Fruit fly (Drosophila melanogaster) whole organism, wandering third instar larva: Measurements from ENCODE around the gene Ppat-Dpck.
A peak's percentile ranks its signal among the peaks of the same experiment; 100 is the strongest.

Experiments
- Abd-B ChIP-seq: fragments of >200 bp; optimal IDR thresholded peaks from 2 replicates; lab custom pipeline; 2017; ENCODE audit warnings: missing biosample characterization, missing genetic modification characterization
- CG32264 ChIP-seq: fragments of 200-800 bp; sonication (Bioruptor generic); optimal IDR thresholded peaks from 2 replicates; lab custom pipeline; 2016; ENCODE audit warnings: missing biosample characterization, missing genetic modification characterization
- CG9705 ChIP-seq: fragments of 200-800 bp; sonication (Bioruptor generic); optimal IDR thresholded peaks from 2 replicates; lab custom pipeline; 2018; ENCODE audit warnings: missing biosample characterization, mild to moderate bottlenecking, missing genetic modification characterization
- CrebA ChIP-seq: fragments of 200-800 bp; sonication (Bioruptor generic); optimal IDR thresholded peaks from 2 replicates; lab custom pipeline; 2016; ENCODE audit warnings: missing biosample characterization, mild to moderate bottlenecking, missing genetic modification characterization, borderline replicate concordance
- Dfd ChIP-seq: fragments of >200 bp; optimal IDR thresholded peaks from 2 replicates; lab custom pipeline; 2017; ENCODE audit warnings: missing biosample characterization, missing genetic modification characterization
- Dif ChIP-seq: fragments of 200-275, 200-300 bp; sonication (Bioruptor generic); optimal IDR thresholded peaks from 2 replicates; lab custom pipeline; 2018; ENCODE audit warnings: missing biosample characterization, missing genetic modification characterization; ENCODE audit not compliant: partially characterized antibody
- GATAd ChIP-seq: sonication (Bioruptor generic); optimal IDR thresholded peaks from 2 replicates; lab custom pipeline; 2016; ENCODE audit warnings: missing biosample characterization, missing genetic modification characterization
- HLH106 ChIP-seq: fragments of 200-800 bp; optimal IDR thresholded peaks from 3 replicates; lab custom pipeline; 2019; ENCODE audit warnings: missing biosample characterization, mild to moderate bottlenecking, missing genetic modification characterization, moderate library complexity
- Hnf4 ChIP-seq: fragments of 200-800 bp; sonication (Bioruptor generic); optimal IDR thresholded peaks from 2 replicates; lab custom pipeline; 2016; ENCODE audit warnings: missing biosample characterization, mild to moderate bottlenecking, missing genetic modification characterization
- Hr78 ChIP-seq: fragments of >200 bp; optimal IDR thresholded peaks from 2 replicates; lab custom pipeline; 2017; ENCODE audit warnings: missing biosample characterization, missing genetic modification characterization
- Hr83 ChIP-seq: fragments of 200-300 bp; sonication (Bioruptor generic); optimal IDR thresholded peaks from 2 replicates; lab custom pipeline; 2016; ENCODE audit warnings: missing biosample characterization, mild to moderate bottlenecking, missing genetic modification characterization, moderate library complexity; ENCODE audit not compliant: poor library complexity, severe bottlenecking
- Jra ChIP-seq: sonication (Bioruptor generic); optimal IDR thresholded peaks from 2 replicates; lab custom pipeline; 2016; ENCODE audit warnings: missing biosample characterization, missing genetic modification characterization
- Mio ChIP-seq: sonication (Bioruptor generic); optimal IDR thresholded peaks from 2 replicates; lab custom pipeline; 2016; ENCODE audit warnings: missing biosample characterization, missing genetic modification characterization
- Myc ChIP-seq: fragments of >200 bp; optimal IDR thresholded peaks from 2 replicates; lab custom pipeline; 2017
- N ChIP-seq: fragments of >200 bp; optimal IDR thresholded peaks from 2 replicates; lab custom pipeline; 2018; ENCODE audit warnings: missing biosample characterization, missing external identifiers, missing genetic modification characterization
- OdsH ChIP-seq: fragments of 200-800 bp; sonication (Bioruptor generic); optimal IDR thresholded peaks from 2 replicates; lab custom pipeline; 2016; ENCODE audit warnings: missing biosample characterization, mild to moderate bottlenecking, missing genetic modification characterization
- Rel ChIP-seq, 2 experiments: fragments of 200-800 bp; sonication (Bioruptor generic) in 1 of 2; optimal IDR thresholded peaks; 2 replicates in 1 of 2; 3 replicates in 1 of 2; lab custom pipeline; 2016 to 2019; ENCODE audit warnings: mild to moderate bottlenecking in 2 of 2, missing biosample characterization in 2 of 2, missing genetic modification characterization in 2 of 2, moderate library complexity in 1 of 2
- Sp1 ChIP-seq: fragments of 200-800 bp; sonication (Bioruptor generic); optimal IDR thresholded peaks from 3 replicates; lab custom pipeline; 2019; ENCODE audit warnings: missing biosample characterization, mild to moderate bottlenecking, missing genetic modification characterization, moderate library complexity
- Vsx2 ChIP-seq: fragments of 200-300, 225-300 bp; sonication (Bioruptor generic); optimal IDR thresholded peaks from 2 replicates; lab custom pipeline; 2018; ENCODE audit warnings: missing biosample characterization, missing genetic modification characterization; ENCODE audit not compliant: partially characterized antibody
- br ChIP-seq: fragments of 200-800 bp; sonication (Bioruptor generic); optimal IDR thresholded peaks from 2 replicates; lab custom pipeline; 2016; ENCODE audit warnings: missing biosample characterization, missing genetic modification characterization
- brk ChIP-seq: fragments of 200-800 bp; sonication (Bioruptor generic); optimal IDR thresholded peaks from 2 replicates; lab custom pipeline; 2016; ENCODE audit warnings: missing biosample characterization, mild to moderate bottlenecking, missing genetic modification characterization
- dl ChIP-seq, 2 experiments: fragments of 175-275, 200-275 bp in 1 of 2; fragments of 200-275 bp in 1 of 2; sonication (Bioruptor generic); optimal IDR thresholded peaks; lab custom pipeline; 2018; ENCODE audit warnings: mild to moderate bottlenecking in 2 of 2, missing biosample characterization in 2 of 2, missing genetic modification characterization in 2 of 2, moderate library complexity in 2 of 2; ENCODE audit not compliant: partially characterized antibody in 2 of 2, insufficient read depth in 1 of 2
- dmrt93B ChIP-seq: fragments of 200-800 bp; sonication (Bioruptor generic); optimal IDR thresholded peaks from 2 replicates; lab custom pipeline; 2018; ENCODE audit warnings: missing biosample characterization, mild to moderate bottlenecking, missing genetic modification characterization
- dsf ChIP-seq: sonication (Bioruptor generic); optimal IDR thresholded peaks from 2 replicates; lab custom pipeline; 2016; ENCODE audit warnings: missing biosample characterization, missing genetic modification characterization, borderline replicate concordance
- ey ChIP-seq: fragments of 200-800 bp; sonication (Bioruptor generic); optimal IDR thresholded peaks from 2 replicates; lab custom pipeline; 2016; ENCODE audit warnings: missing biosample characterization, missing genetic modification characterization
- foxo ChIP-seq, 2 experiments: fragments of 200-800 bp; sonication (Bioruptor generic); optimal IDR thresholded peaks; 2 replicates in 1 of 2; 3 replicates in 1 of 2; lab custom pipeline; 2016 to 2017; ENCODE audit warnings: missing biosample characterization in 2 of 2, missing genetic modification characterization in 2 of 2
- fru ChIP-seq: fragments of 200-800 bp; sonication (Bioruptor generic); optimal IDR thresholded peaks from 3 replicates; lab custom pipeline; 2016; ENCODE audit warnings: missing biosample characterization, mild to moderate bottlenecking, missing genetic modification characterization
- h ChIP-seq: fragments of 200-800 bp; sonication (Bioruptor generic); optimal IDR thresholded peaks from 3 replicates; lab custom pipeline; 2016; ENCODE audit warnings: missing biosample characterization, mild to moderate bottlenecking, missing genetic modification characterization
- jim ChIP-seq: fragments of 175-275, 200-325 bp; sonication (Bioruptor generic); optimal IDR thresholded peaks from 2 replicates; lab custom pipeline; 2016; ENCODE audit warnings: missing biosample characterization, mild to moderate bottlenecking, missing genetic modification characterization
- lola ChIP-seq: fragments of >200 bp; optimal IDR thresholded peaks from 2 replicates; lab custom pipeline; 2017; ENCODE audit warnings: missing biosample characterization, missing genetic modification characterization
- pan ChIP-seq: fragments of >200 bp; optimal IDR thresholded peaks from 2 replicates; lab custom pipeline; 2017
- psq ChIP-seq: fragments of 200-800 bp; sonication (Bioruptor generic); optimal IDR thresholded peaks from 3 replicates; lab custom pipeline; 2017; ENCODE audit warnings: missing biosample characterization, mild to moderate bottlenecking, missing genetic modification characterization, moderate library complexity
- rgr ChIP-seq: fragments of 200-800 bp; sonication (Bioruptor generic); optimal IDR thresholded peaks from 3 replicates; lab custom pipeline; 2016; ENCODE audit warnings: missing biosample characterization, mild to moderate bottlenecking, missing genetic modification characterization
- sage ChIP-seq: fragments of 200-800 bp; sonication (Bioruptor generic); optimal IDR thresholded peaks from 2 replicates; lab custom pipeline; 2016; ENCODE audit warnings: missing biosample characterization, mild to moderate bottlenecking, missing genetic modification characterization
- sv ChIP-seq: fragments of 200-800 bp; sonication (Bioruptor generic); optimal IDR thresholded peaks from 3 replicates; lab custom pipeline; 2016; ENCODE audit warnings: missing biosample characterization, missing genetic modification characterization
- tai ChIP-seq: sonication (Bioruptor generic); optimal IDR thresholded peaks from 2 replicates; lab custom pipeline; 2016; ENCODE audit warnings: missing biosample characterization, missing genetic modification characterization
- usp ChIP-seq: fragments of >200 bp; optimal IDR thresholded peaks from 2 replicates; lab custom pipeline; 2017; ENCODE audit warnings: missing biosample characterization, missing genetic modification characterization
- woc ChIP-seq: sonication (Bioruptor generic); optimal IDR thresholded peaks from 2 replicates; lab custom pipeline; 2016; ENCODE audit warnings: missing biosample characterization, mild to moderate bottlenecking, missing genetic modification characterization

The Ppat-Dpck gene

DNA sequence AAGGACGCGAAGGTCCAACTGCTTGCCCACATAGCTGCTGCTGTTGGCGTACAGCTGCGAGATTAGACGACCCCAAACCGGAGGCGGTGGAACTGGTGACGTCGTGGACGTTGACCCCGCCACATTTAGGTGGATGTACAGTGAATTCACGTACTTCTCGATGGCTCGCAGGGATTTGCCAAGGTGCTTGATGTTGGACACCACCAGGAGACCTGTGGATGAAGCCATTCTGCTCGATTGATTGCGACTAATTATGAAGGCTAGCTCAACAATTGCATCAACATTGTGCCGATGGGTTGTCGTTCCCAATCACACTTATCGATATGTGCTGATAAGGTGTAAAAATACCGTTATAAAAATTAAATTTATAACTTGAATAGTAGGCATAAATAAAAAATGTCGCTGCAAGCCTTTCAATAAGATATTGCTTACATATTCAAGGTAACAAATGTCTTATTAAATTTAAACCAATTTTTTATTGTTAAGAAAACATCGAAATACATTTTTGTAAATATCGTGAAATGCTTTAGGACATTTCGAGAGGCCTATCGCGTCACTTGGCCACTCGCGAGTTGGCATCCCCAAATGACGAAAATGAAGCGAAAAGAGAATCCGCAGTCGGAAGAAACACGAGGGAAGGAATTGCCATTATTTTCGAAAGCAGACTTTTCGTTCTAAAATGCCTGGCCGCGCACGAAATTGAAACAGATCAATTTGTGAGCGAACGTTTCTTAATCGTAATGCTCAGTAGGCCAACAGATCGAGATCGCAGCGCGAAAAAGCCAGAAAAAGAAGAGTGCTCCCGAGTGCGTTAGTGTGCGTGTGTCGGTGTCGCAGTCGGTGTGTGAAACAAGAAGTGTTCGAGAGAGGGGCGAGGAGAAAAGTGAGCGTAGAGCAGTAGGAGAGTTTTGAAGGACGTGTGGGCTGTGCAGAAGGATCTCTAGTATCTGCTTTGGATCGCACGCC, at the start of gene Ppat-Dpck, which contains the start of gene scny:
Gene Ppat-Dpck, minus strand, starts transcription at position 263 of the 966 bp plus-strand sequence.
Gene scny, plus strand, starts transcription at position 471 of the 966 bp plus-strand sequence.
- TF ChIP-seq Hr83 (GFP tag; lab: Kevin White, UChicago), result peak; percentile 18
- no peak for TF ChIP-seq dmrt93B (GFP tag; lab: Kevin White, UChicago)
- TF ChIP-seq Dfd (GFP tag; lab: Kevin White, UChicago), result no peak
- TF ChIP-seq ey (GFP tag; lab: Kevin White, UChicago), result no peak
- TF ChIP-seq Dif (GFP tag; lab: Kevin White, UChicago), result no peak
- no peak for TF ChIP-seq dl (GFP tag; optimal IDR thresholded peaks at IDR 0.05; lab: Kevin White, UChicago; ENCODE audit: insufficient read depth in 1 of 2, partially characterized antibody in 2 of 2)
- TF ChIP-seq N, result peak; percentile 49
- no peak for TF ChIP-seq brk (GFP tag; lab: Kevin White, UChicago)
- no peak for TF ChIP-seq Hnf4 (GFP tag; lab: Kevin White, UChicago)
- no peak for TF ChIP-seq sage (GFP tag; lab: Kevin White, UChicago)
- TF ChIP-seq Jra (GFP tag; lab: Kevin White, UChicago), result peak; percentile 76
- TF ChIP-seq Sp1, result peak; percentile 33
- no peak for TF ChIP-seq fru
- TF ChIP-seq sv (GFP tag; lab: Kevin White, UChicago), result no peak
- TF ChIP-seq Vsx2 (GFP tag; lab: Kevin White, UChicago), result no peak
- TF ChIP-seq CrebA (GFP tag; lab: Kevin White, UChicago), result no peak
- no peak for TF ChIP-seq CG32264 (GFP tag; lab: Kevin White, UChicago)
- TF ChIP-seq tai (GFP tag; lab: Kevin White, UChicago), result no peak
- no peak for TF ChIP-seq Abd-B (GFP tag; lab: Kevin White, UChicago)
- TF ChIP-seq psq (GFP tag; lab: Kevin White, UChicago), result peak; percentile 99
- TF ChIP-seq OdsH, result peak; percentile 1
- no peak for TF ChIP-seq Myc (lab: Kevin White, UChicago)
- peak; percentile 35 for TF ChIP-seq rgr
- TF ChIP-seq CG9705 (GFP tag; lab: Kevin White, UChicago), result no peak
- no peak for TF ChIP-seq Mio (GFP tag; lab: Kevin White, UChicago)
- no peak for TF ChIP-seq pan (lab: Kevin White, UChicago)
- TF ChIP-seq woc (GFP tag; lab: Kevin White, UChicago), result no peak
- TF ChIP-seq lola (GFP tag; lab: Kevin White, UChicago), result no peak
- peak; percentile 13 for TF ChIP-seq HLH106
- no peak for TF ChIP-seq br (GFP tag; lab: Kevin White, UChicago)
- no peak for TF ChIP-seq dsf (GFP tag; lab: Kevin White, UChicago)
- peak; percentile 57 for TF ChIP-seq h (GFP tag; lab: Kevin White, UChicago)
- no peak for TF ChIP-seq Hr78 (GFP tag; lab: Kevin White, UChicago)
- TF ChIP-seq usp (GFP tag; lab: Kevin White, UChicago), result no peak
- no peak for TF ChIP-seq jim (GFP tag; lab: Kevin White, UChicago)
- peak in 1 of 2 experiments; percentile 43 for TF ChIP-seq foxo (GFP tag; optimal IDR thresholded peaks at IDR 0.05; lab: Kevin White, UChicago)
- no peak for TF ChIP-seq GATAd (GFP tag; lab: Kevin White, UChicago)
- TF ChIP-seq Rel (GFP tag; optimal IDR thresholded peaks at IDR 0.05; lab: Kevin White, UChicago), result no peak
- TF ChIP-seq Rel (tag; optimal IDR thresholded peaks at IDR 0.05; lab: Kevin White, UChicago), result peak; percentile 21

DNA sequence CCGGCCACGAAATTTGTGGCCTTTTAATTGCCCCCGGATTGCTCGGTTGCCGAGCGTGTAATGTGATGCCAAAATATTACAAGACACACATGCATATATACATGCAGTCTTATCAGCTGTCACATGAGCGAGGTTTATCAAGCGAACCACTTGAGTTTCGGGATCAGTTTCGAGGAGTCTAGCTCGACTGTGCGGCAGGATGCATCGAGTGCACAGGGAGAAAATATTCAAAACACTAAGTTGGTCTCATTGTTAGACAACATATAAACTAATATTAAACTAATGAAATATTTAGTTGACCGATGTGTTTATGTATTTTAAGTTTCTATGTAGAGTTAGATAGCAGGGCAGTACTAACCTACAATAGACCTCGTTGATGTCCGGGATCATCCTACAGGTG, 48.6 kb upstream of the Ppat-Dpck start:
- TF ChIP-seq Abd-B (GFP tag; lab: Kevin White, UChicago) (no peak), GATAd (GFP tag; lab: Kevin White, UChicago) (no peak)
